Worm (Caenorhabditis elegans): ENCODE results near the gene F07E5.7.
"Not testable (repeated sequence)": the region's sequence is repeated elsewhere in the genome, so short reads cannot be mapped to it uniquely, and the experiment has no call there.

The F07E5.7 gene

DNA sequence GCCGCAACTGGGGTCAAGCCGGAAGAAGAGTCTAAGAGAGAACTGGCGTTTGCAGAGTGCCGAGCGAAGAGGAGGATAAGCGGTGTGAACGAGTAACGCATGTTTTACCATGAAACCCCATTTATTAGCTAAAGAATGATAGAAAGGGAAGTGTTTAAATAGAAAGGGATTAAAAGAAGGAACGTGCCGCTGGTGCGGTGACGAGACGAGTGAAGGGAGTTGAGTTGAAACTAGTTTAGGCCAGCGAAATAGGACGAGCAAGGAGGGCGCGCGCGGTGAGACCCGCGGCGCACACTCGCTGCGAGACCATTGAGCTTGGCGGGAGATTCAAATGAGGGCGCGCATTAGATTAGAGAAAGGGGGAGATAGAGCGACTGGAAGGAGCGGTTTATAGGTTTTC lies 24.8 kb downstream of the F07E5.7 start, which contains the start of gene math-1:
Gene math-1 (minus strand): TSS at position 101 of the 400 bp plus-strand sequence.
- TF ChIP-seq ceh-14 (tag; optimal IDR thresholded peaks at IDR 0.05); hlh-8 (tag; optimal IDR thresholded peaks at IDR 0.05); C38D4.7 (GFP tag; optimal IDR thresholded peaks at IDR 0.05): not testable (repeated sequence)

DNA sequence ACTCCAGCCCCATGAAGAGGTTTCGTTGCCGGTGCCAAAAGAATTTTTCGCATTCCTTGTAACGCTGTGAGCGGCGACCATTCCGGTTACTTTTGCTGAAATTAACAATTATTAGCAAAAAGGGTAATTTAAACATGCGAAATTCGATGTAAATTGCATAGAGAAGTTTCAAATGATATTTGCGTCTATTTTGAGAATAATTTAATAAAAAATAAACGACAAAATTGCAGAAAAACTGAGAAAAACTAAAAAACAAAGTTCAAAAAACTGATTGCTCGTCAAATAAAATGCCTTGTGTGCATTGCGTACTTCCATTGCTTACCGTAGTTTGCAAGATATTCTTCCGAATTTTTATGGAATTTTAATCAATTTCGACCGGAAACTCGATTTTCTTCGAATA lies 25.8 kb downstream of the F07E5.7 start, which contains the start of gene bath-24:
Gene bath-24 (minus strand): TSS at position 101 of the 400 bp plus-strand sequence.
- TF ChIP-seq pros-1 (tag; optimal IDR thresholded peaks at IDR 0.05), result no peak
- no peak for TF ChIP-seq ceh-45 (GFP tag; IDR thresholded peaks at IDR 0.05)
- TF ChIP-seq pat-9 (tag; optimal IDR thresholded peaks at IDR 0.05), result no peak
- no peak for TF ChIP-seq gmeb-2 (tag; optimal IDR thresholded peaks at IDR 0.05)

DNA sequence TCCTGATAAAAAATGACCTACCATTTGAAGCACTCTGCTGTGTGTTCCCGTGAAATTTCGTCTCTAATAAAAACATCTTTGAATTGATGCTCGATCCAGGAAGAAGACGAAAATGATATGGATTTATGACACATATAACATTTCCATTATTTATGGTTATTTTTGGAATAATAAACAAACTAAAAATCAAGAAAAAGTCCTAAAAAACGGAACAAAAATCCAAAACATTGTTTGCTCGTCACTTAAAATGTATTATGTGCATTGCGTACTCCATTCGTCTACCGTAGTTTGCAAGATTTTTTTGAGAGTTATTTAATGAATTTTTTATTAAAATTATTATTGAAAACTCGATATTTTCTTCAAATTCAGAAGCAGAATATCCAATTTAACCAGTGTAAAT lies 28.9 kb downstream of the F07E5.7 start, which contains the start of gene bath-20:
Gene bath-20 (minus strand): TSS at position 101 of the 400 bp plus-strand sequence.
- TF ChIP-seq dmd-4 (tag; optimal IDR thresholded peaks at IDR 0.05; ENCODE audit: borderline replicate concordance), result no peak
- no peak for TF ChIP-seq hlh-6 (tag; optimal IDR thresholded peaks at IDR 0.05)
- no peak for TF ChIP-seq ceh-34 (tag; optimal IDR thresholded peaks at IDR 0.05)

DNA sequence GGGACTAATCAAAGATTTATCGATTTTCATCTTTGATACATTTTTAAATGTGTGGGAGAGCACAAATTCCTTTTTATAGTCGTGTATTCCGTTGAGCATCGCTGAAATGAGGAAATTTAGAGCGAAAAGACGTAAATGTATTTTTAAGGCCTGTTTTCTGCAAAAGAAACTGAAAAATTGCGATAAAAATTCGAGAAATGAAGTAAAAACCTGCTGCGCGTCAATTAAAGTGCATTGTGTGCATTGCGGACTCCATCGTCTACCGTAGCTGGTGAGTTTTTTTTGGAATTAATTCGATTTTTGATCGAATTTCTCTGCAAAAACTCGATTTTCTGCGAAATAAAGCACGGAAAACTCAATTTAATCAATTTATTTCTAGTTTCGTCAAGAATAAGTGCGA lies 32.0 kb downstream of the F07E5.7 start, which contains the start of gene bath-19:
Gene bath-19 (minus strand): TSS at position 101 of the 400 bp plus-strand sequence.
- TF ChIP-seq npax-4 (tag; optimal IDR thresholded peaks at IDR 0.05) (no peak), ceh-31 (tag; optimal IDR thresholded peaks at IDR 0.05) (no peak), ceh-24 (tag; optimal IDR thresholded peaks at IDR 0.05) (no peak), sox-2 (GFP tag; IDR thresholded peaks at IDR 0.05) (no peak), sox-4 (tag; optimal IDR thresholded peaks at IDR 0.05) (no peak), unc-55 (GFP tag; optimal IDR thresholded peaks at IDR 0.05) (no peak), ceh-45 (GFP tag; IDR thresholded peaks at IDR 0.05) (no peak), ceh-19 (GFP tag; optimal IDR thresholded peaks at IDR 0.05) (no peak), dmd-4 (tag; optimal IDR thresholded peaks at IDR 0.05; ENCODE audit: borderline replicate concordance) (no peak), pha-4 (tag; optimal IDR thresholded peaks at IDR 0.05) (no peak), unc-86 (tag; optimal IDR thresholded peaks at IDR 0.05) (no peak), mec-3 (tag; optimal IDR thresholded peaks at IDR 0.05; ENCODE audit: borderline replicate concordance) (no peak), nhr-232 (tag; optimal IDR thresholded peaks at IDR 0.05) (no peak), nfya-1 (tag; optimal IDR thresholded peaks at IDR 0.05) (no peak), madf-2 (tag; optimal IDR thresholded peaks at IDR 0.05) (no peak), ztf-16 (tag; optimal IDR thresholded peaks at IDR 0.05) (no peak), fax-1 (tag; optimal IDR thresholded peaks at IDR 0.05) (no peak)

DNA sequence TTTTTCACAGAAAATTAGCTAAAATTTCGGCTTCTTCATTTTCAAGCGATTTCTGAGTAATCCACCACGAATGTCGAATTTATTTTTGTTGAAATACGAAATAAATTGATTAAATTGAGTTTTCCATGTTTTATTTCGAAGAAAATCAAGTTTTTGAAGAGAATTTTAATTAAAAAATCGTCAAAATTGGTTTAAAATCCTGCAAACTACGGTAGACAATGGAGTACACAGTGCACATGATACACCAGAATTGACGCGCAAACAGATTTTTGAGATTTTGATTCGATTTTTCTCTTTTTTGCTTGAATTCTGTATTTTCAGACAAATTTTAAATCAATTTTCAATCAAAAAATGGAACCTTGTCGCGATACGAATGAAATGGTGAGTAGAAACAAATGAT lies 38.0 kb downstream of the F07E5.7 start, which contains the start of gene F59H6.14:
Gene F59H6.14 (plus strand): TSS at position 301 of the 400 bp plus-strand sequence.
- TF ChIP-seq sdc-2 (tag; optimal IDR thresholded peaks at IDR 0.05) (no peak), K02D7.2 (tag; optimal IDR thresholded peaks at IDR 0.05) (no peak), mec-3 (tag; optimal IDR thresholded peaks at IDR 0.05; ENCODE audit: borderline replicate concordance) (no peak), pax-1 (tag; optimal IDR thresholded peaks at IDR 0.05) (no peak), ceh-45 (GFP tag; IDR thresholded peaks at IDR 0.05) (no peak), pros-1 (tag; optimal IDR thresholded peaks at IDR 0.05) (no peak), ahr-1 (tag; optimal IDR thresholded peaks at IDR 0.05) (no peak), dmd-4 (tag; optimal IDR thresholded peaks at IDR 0.05; ENCODE audit: borderline replicate concordance) (no peak), Y22D7AL.16 (tag; optimal IDR thresholded peaks at IDR 0.05) (no peak), ceh-14 (tag; optimal IDR thresholded peaks at IDR 0.05) (no peak), pqm-1 (tag; optimal IDR thresholded peaks at IDR 0.05) (no peak)

DNA sequence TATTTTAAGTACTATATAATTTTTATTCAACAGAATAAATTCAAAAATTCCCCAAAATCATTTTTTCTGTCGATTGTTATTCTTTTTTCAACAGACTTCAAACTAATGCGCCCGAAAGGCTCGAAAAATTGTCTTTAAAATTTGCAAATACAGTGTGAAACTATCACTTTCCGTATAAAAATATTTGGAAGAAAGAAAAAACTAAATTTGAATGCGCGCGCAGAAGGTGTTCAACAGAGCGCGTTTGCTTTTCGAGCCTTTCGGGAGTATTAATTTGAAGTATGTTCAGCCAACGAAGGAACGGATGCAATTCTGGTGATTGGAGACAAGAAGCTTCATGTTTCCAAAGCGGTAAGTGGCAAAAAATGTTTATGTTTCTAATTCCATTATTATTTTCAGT lies 39.0 kb downstream of the F07E5.7 start, which contains the start of gene btb-4:
Gene btb-4 (plus strand): TSS at position 35 of the 400 bp plus-strand sequence.
- TF ChIP-seq pat-9 (tag; optimal IDR thresholded peaks at IDR 0.05); K09A11.1 (tag; optimal IDR thresholded peaks at IDR 0.05; ENCODE audit: insufficient read depth); ceh-9 (tag; optimal IDR thresholded peaks at IDR 0.05): not testable (repeated sequence)

All from whole organism, late embryonic.